Worm (Caenorhabditis elegans): ENCODE measurements around the gene uaf-1.

ce11 chrIII:1115793-1116516, 39.6 kb upstream of the uaf-1 start, which contains the start of the genes F58B6.1 and acsd-1:
- TF ChIP-seq nhr-11 (tag; optimal IDR thresholded peaks at IDR 0.05) (no peak), rnt-1 (tag; optimal IDR thresholded peaks at IDR 0.05) (no peak)

Data from whole organism, late embryonic.